Fruit fly (Drosophila melanogaster) S2 (cell line): ENCODE measurements around the gene CG18231.

ENCODE experiments used
- CG8478 ChIP-seq: fragments of >200 bp; optimal IDR thresholded peaks from 2 replicates; lab custom pipeline; 2018
- CTCF ChIP-seq, 2 experiments: fragments of >200 bp; optimal IDR thresholded peaks; 2 replicates each; lab custom pipeline; 2018

DNA sequence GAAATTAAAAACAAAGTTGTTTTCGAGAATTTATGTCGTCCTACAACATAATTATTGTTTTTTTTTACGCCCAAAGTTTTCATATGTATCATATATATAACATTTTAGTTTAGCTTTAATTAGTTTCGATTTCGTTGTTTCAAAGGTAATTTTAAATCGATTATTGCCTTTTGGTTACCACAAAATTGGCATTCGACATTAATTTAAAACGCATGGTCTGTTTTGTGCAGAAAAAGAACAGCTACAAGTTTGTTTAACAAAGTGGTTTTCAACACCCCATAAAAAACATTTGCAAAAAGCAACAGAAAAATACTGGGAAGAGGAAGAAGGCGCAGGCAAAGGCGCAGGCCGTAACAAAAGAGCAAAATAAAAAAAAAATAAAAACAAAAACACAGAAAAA lies 31.2 kb downstream of the CG18231 start:
- TF ChIP-seq CG8478 (no peak), CTCF (optimal IDR thresholded peaks at IDR 0.05; lab: Kevin White, UChicago) (no peak)
